Worm (Caenorhabditis elegans): ENCODE results near the gene mog-3.

mog-3 gene

ce11 chrIII:5263299-5263993 lies 45.0 kb upstream of the mog-3 start, which contains the start of the genes C34E10.9 and hap-1:
TSS of gene C34E10.9 (minus strand) at chrIII:5263399.
TSS of gene hap-1 (plus strand) at chrIII:5263943.
- TF ChIP-seq efl-1 (optimal IDR thresholded peaks at IDR 0.05) (no peak), efl-1 (GFP tag; optimal IDR thresholded peaks at IDR 0.05 in 1 of 2) (peak in 1 of 2 experiments; percentile 18), fos-1 (tag; optimal IDR thresholded peaks at IDR 0.05) (no peak)

- TF ChIP-seq unc-30 (tag; optimal IDR thresholded peaks at IDR 0.05) (no peak), C34B4.2 (tag; optimal IDR thresholded peaks at IDR 0.05) (no peak), nhr-47 (tag; optimal IDR thresholded peaks at IDR 0.05) (no peak), C16A3.4 (tag; optimal IDR thresholded peaks at IDR 0.05) (no peak), dsc-1 (tag; optimal IDR thresholded peaks at IDR 0.05) (no peak), xbp-1 (tag; optimal IDR thresholded peaks at IDR 0.05) (no peak), lin-15B (tag; optimal IDR thresholded peaks at IDR 0.05) (no peak), zag-1 (tag; optimal IDR thresholded peaks at IDR 0.05) (no peak), aha-1 (tag; optimal IDR thresholded peaks at IDR 0.05) (no peak), nhr-11 (tag; optimal IDR thresholded peaks at IDR 0.05) (no peak), nhr-90 (tag; optimal IDR thresholded peaks at IDR 0.05; ENCODE audit: poor library complexity) (no peak), lir-3 (tag; optimal IDR thresholded peaks at IDR 0.05; ENCODE audit: poor library complexity) (no peak), ama-1 (optimal IDR thresholded peaks at IDR 0.05) (no peak), pax-3 (tag; optimal IDR thresholded peaks at IDR 0.05) (no peak)
Observed at ce11 chrIII:5264813-5265212, 43.6 kb upstream of the mog-3 start, which contains the start of gene gro-1. TSS of gene gro-1 (plus strand) at chrIII:5265113.

ce11 chrIII:5267217-5267906 lies 41.0 kb upstream of the mog-3 start, which contains the start of gene ZC395.5:
TSS of gene ZC395.5 (plus strand) at chrIII:5267848.
- TF ChIP-seq aha-1 (tag; optimal IDR thresholded peaks at IDR 0.05) (no peak), xbp-1 (tag; optimal IDR thresholded peaks at IDR 0.05) (no peak), snu-23 (GFP tag; optimal IDR thresholded peaks at IDR 0.05) (peak; percentile 8), pqm-1 (tag; optimal IDR thresholded peaks at IDR 0.05) (no peak), nhr-12 (tag; optimal IDR thresholded peaks at IDR 0.05) (no peak), elt-2 (tag; optimal IDR thresholded peaks at IDR 0.05) (peak; percentile 69), lsy-2 (tag; optimal IDR thresholded peaks at IDR 0.05) (peak in 1 of 2 experiments; percentile 24), dpl-1 (GFP tag; optimal IDR thresholded peaks at IDR 0.05) (no peak), swsn-7 (tag; optimal IDR thresholded peaks at IDR 0.05) (no peak), unc-62 (GFP tag; optimal IDR thresholded peaks at IDR 0.05) (no peak), rnt-1 (tag; optimal IDR thresholded peaks at IDR 0.05) (no peak), blmp-1 (tag; optimal IDR thresholded peaks at IDR 0.05) (peak; percentile 16), alr-1 (tag; optimal IDR thresholded peaks at IDR 0.05; ENCODE audit: borderline replicate concordance) (no peak), sup-37 (GFP tag; optimal IDR thresholded peaks at IDR 0.05) (no peak), nhr-71 (tag; optimal IDR thresholded peaks at IDR 0.05) (no peak), nhr-20 (tag; optimal IDR thresholded peaks at IDR 0.05) (peak; percentile 28), dsc-1 (tag; optimal IDR thresholded peaks at IDR 0.05) (no peak), mab-9 (GFP tag; IDR thresholded peaks at IDR 0.05) (no peak), lin-35 (GFP tag; optimal IDR thresholded peaks at IDR 0.05) (peak in 1 of 2 experiments; percentile 34), lin-39 (tag; optimal IDR thresholded peaks at IDR 0.05) (no peak), nhr-90 (tag; optimal IDR thresholded peaks at IDR 0.05; ENCODE audit: poor library complexity) (peak; percentile 14), egl-13 (tag; optimal IDR thresholded peaks at IDR 0.05) (no peak), nhr-85 (tag) (no peak), efl-1 (optimal IDR thresholded peaks at IDR 0.05) (no peak), efl-1 (GFP tag; optimal IDR thresholded peaks at IDR 0.05 in 1 of 2) (peak in 1 of 2 experiments; percentile 52), pag-3 (tag; optimal IDR thresholded peaks at IDR 0.05; ENCODE audit: borderline replicate concordance, insufficient read depth) (no peak), hlh-17 (GFP tag; optimal IDR thresholded peaks at IDR 0.05; ENCODE audit: borderline replicate concordance) (no peak), fkh-10 (GFP tag; optimal IDR thresholded peaks at IDR 0.05) (no peak), ets-5 (GFP tag; IDR thresholded peaks at IDR 0.05) (no peak)
